Fruit fly (Drosophila melanogaster) whole organism, embryonic: Measurements from ENCODE around the gene CG43867.
A peak's percentile ranks its signal among the peaks of the same experiment; 100 is the strongest.

Experiments used
- Asciz ChIP-seq: fragments of 200-800 bp; sonication (Bioruptor generic); optimal IDR thresholded peaks from 2 replicates; lab custom pipeline; 2017; ENCODE audit warnings: missing biosample characterization, mild to moderate bottlenecking, missing genetic modification characterization, missing genetic modification reagents
- Awh ChIP-seq: fragments of 200-800 bp; sonication (Bioruptor generic); IDR thresholded peaks from 2 replicates; pipeline ENCODE4, ENCODE4 v1.3.6; 2022; ENCODE audit warnings: missing biosample characterization, missing genetic modification characterization
- B-H1 ChIP-seq: fragments of 200-800 bp; sonication (Bioruptor generic); IDR thresholded peaks from 3 replicates; pipeline ENCODE4 v1.3.6; 2022; ENCODE audit warnings: missing biosample characterization, missing genetic modification characterization
- B-H2 ChIP-seq: fragments of 200-800 bp; sonication (Bioruptor generic); optimal IDR thresholded peaks from 2 replicates; lab custom pipeline; 2018; ENCODE audit warnings: missing biosample characterization, mild to moderate bottlenecking, missing genetic modification characterization
- CG10209 ChIP-seq: fragments of 200-800 bp; sonication (Bioruptor generic); optimal IDR thresholded peaks from 3 replicates; lab custom pipeline; 2017; ENCODE audit warnings: missing biosample characterization, mild to moderate bottlenecking, missing genetic modification characterization, missing genetic modification reagents
- CG1024 ChIP-seq: fragments of 200-800 bp; sonication (Bioruptor generic); IDR thresholded peaks from 2 replicates; pipeline ENCODE4 v1.3.6; 2022; ENCODE audit warnings: missing biosample characterization, missing genetic modification characterization
- CG12659 ChIP-seq: fragments of 200-800 bp; sonication (Bioruptor generic); optimal IDR thresholded peaks from 3 replicates; lab custom pipeline; 2017; ENCODE audit warnings: mild to moderate bottlenecking, missing biosample characterization, missing genetic modification reagents, missing genetic modification characterization
- CG17328 ChIP-seq: fragments of 200-800 bp; sonication (Bioruptor generic); IDR thresholded peaks from 2 replicates; pipeline ENCODE4 v1.3.6; 2022; ENCODE audit warnings: missing biosample characterization, missing genetic modification characterization
- CG1792 ChIP-seq: fragments of 200-800 bp; sonication (Bioruptor generic); optimal IDR thresholded peaks from 2 replicates; lab custom pipeline; 2016; ENCODE audit warnings: missing biosample characterization, missing genetic modification characterization
- CG2889 ChIP-seq: fragments of 200-800 bp; sonication (Bioruptor generic); IDR thresholded peaks from 3 replicates; pipeline ENCODE4 v1.3.6; 2022; ENCODE audit warnings: missing biosample characterization, missing genetic modification characterization
- CG30020 ChIP-seq: fragments of 200-800 bp; optimal IDR thresholded peaks from 2 replicates; lab custom pipeline; 2019; ENCODE audit warnings: missing biosample characterization, mild to moderate bottlenecking, missing genetic modification characterization, moderate library complexity
- CG3726 ChIP-seq: fragments of 200-800 bp; sonication (Bioruptor generic); IDR thresholded peaks from 3 replicates; pipeline ENCODE4, ENCODE4 v1.3.6; 2022; ENCODE audit warnings: missing biosample characterization, missing genetic modification characterization
- CG4360 ChIP-seq: fragments of 200-800 bp; sonication (Bioruptor generic); IDR thresholded peaks from 2 replicates; pipeline ENCODE4 v1.3.6; 2022; ENCODE audit warnings: missing biosample characterization, missing genetic modification characterization
- CG4424 ChIP-seq: fragments of 200-800 bp; sonication (Bioruptor generic); optimal IDR thresholded peaks from 3 replicates; lab custom pipeline; 2016; ENCODE audit warnings: missing biosample characterization, missing genetic modification characterization
- CG8388 ChIP-seq: fragments of 200-800 bp; sonication (Bioruptor generic); optimal IDR thresholded peaks from 2 replicates; lab custom pipeline; 2019; ENCODE audit warnings: missing biosample characterization, mild to moderate bottlenecking, missing genetic modification characterization, moderate library complexity
- CG9817 ChIP-seq: fragments of 200-800 bp; sonication (Bioruptor generic); optimal IDR thresholded peaks from 2 replicates; lab custom pipeline; 2018; ENCODE audit warnings: missing biosample characterization, mild to moderate bottlenecking, missing genetic modification characterization, moderate library complexity
- CrebB ChIP-seq: fragments of 200-800 bp; sonication (Bioruptor generic); optimal IDR thresholded peaks from 3 replicates; lab custom pipeline; 2018; ENCODE audit warnings: missing biosample characterization, mild to moderate bottlenecking, missing genetic modification characterization
- D19B ChIP-seq: fragments of 200-800 bp; sonication (Bioruptor generic); optimal IDR thresholded peaks from 2 replicates; lab custom pipeline; 2017; ENCODE audit warnings: missing biosample characterization, mild to moderate bottlenecking, missing genetic modification characterization
- Dip2 ChIP-seq: fragments of 200-800 bp; sonication (Bioruptor generic); IDR thresholded peaks from 2 replicates; pipeline ENCODE4 v1.3.6; 2022; ENCODE audit warnings: missing biosample characterization, missing genetic modification characterization
- Dp ChIP-seq: fragments of 200-800 bp; sonication (Bioruptor generic); optimal IDR thresholded peaks from 2 replicates; lab custom pipeline; 2018; ENCODE audit warnings: missing biosample characterization, mild to moderate bottlenecking, missing genetic modification characterization, moderate library complexity
- HLH3B ChIP-seq: fragments of 200-800 bp; sonication (Bioruptor generic); IDR thresholded peaks from 2 replicates; pipeline ENCODE4 v1.3.6; 2022; ENCODE audit warnings: missing biosample characterization, missing genetic modification characterization
- HLH54F ChIP-seq: fragments of 200-800 bp; sonication (Bioruptor generic); optimal IDR thresholded peaks from 3 replicates; lab custom pipeline; 2016; ENCODE audit warnings: missing biosample characterization, missing genetic modification characterization
- Hmr ChIP-seq: fragments of 200-800 bp; sonication (Bioruptor generic); optimal IDR thresholded peaks from 3 replicates; lab custom pipeline; 2017; ENCODE audit warnings: mild to moderate bottlenecking, missing biosample characterization, missing genetic modification reagents, missing genetic modification characterization
- Jarid2 ChIP-seq: fragments of 200-800 bp; sonication (Bioruptor generic); optimal IDR thresholded peaks from 3 replicates; lab custom pipeline; 2017; ENCODE audit warnings: mild to moderate bottlenecking, missing biosample characterization, missing genetic modification reagents, missing genetic modification characterization
- MTF-1 ChIP-seq: fragments of 200-800 bp; sonication (Bioruptor generic); optimal IDR thresholded peaks from 2 replicates; lab custom pipeline; 2018; ENCODE audit warnings: missing biosample characterization, mild to moderate bottlenecking, missing genetic modification characterization, borderline replicate concordance
- Mad ChIP-seq: fragments of 200-800 bp; sonication (Bioruptor generic); optimal IDR thresholded peaks from 2 replicates; lab custom pipeline; 2016; ENCODE audit warnings: missing biosample characterization, missing genetic modification characterization
- Med ChIP-seq: fragments of 200-800 bp; sonication (Bioruptor generic); peaks from one replicate; lab custom pipeline; 2016; ENCODE audit warnings: missing biosample characterization, missing genetic modification characterization, mild to moderate bottlenecking, inconsistent platforms, moderate library complexity
- Six4 ChIP-seq: fragments of 200-800 bp; sonication (Bioruptor generic); optimal IDR thresholded peaks from 2 replicates; lab custom pipeline; 2016; ENCODE audit warnings: missing biosample characterization, missing genetic modification characterization
- Sry-δ ChIP-seq: fragments of 200-800 bp; sonication (Bioruptor generic); optimal IDR thresholded peaks from 2 replicates; lab custom pipeline; 2016; ENCODE audit warnings: missing biosample characterization, missing genetic modification characterization
- Xrp1 ChIP-seq: fragments of 200-800 bp; sonication (Bioruptor generic); IDR thresholded peaks from 2 replicates; pipeline ENCODE4 v1.3.6; 2022; ENCODE audit warnings: missing biosample characterization, missing genetic modification characterization
- ato ChIP-seq: fragments of 200-800 bp; sonication (Bioruptor generic); IDR thresholded peaks from 2 replicates; pipeline ENCODE4 v1.3.6; 2022; ENCODE audit warnings: missing biosample characterization, missing genetic modification characterization; ENCODE audit not compliant: partially characterized antibody
- cas ChIP-seq: fragments of 200-800 bp; sonication (Bioruptor generic); IDR thresholded peaks from 2 replicates; pipeline ENCODE4 v1.3.6; 2022; ENCODE audit warnings: missing biosample characterization, missing genetic modification characterization
- ci ChIP-seq: fragments of 200-800 bp; sonication (Bioruptor generic); IDR thresholded peaks from 3 replicates; pipeline ENCODE4 v1.3.6; 2022; ENCODE audit warnings: missing biosample characterization, missing genetic modification characterization
- corto ChIP-seq: fragments of 200-800 bp; sonication (Bioruptor generic); optimal IDR thresholded peaks from 2 replicates; lab custom pipeline; 2016; ENCODE audit warnings: missing biosample characterization, mild to moderate bottlenecking, missing genetic modification characterization, moderate library complexity
- cwo ChIP-seq: fragments of 200-800 bp; sonication (Bioruptor generic); optimal IDR thresholded peaks from 3 replicates; lab custom pipeline; 2017; ENCODE audit warnings: missing biosample characterization, missing genetic modification characterization, mild to moderate bottlenecking, moderate library complexity, missing genetic modification reagents
- fru ChIP-seq: fragments of >200 bp; optimal IDR thresholded peaks from 2 replicates; lab custom pipeline; 2017
- gcm ChIP-seq: fragments of 200-800 bp; sonication (Bioruptor generic); optimal IDR thresholded peaks from 2 replicates; lab custom pipeline; 2019; ENCODE audit warnings: missing biosample characterization, mild to moderate bottlenecking, missing genetic modification characterization, moderate library complexity
- gfzf ChIP-seq: fragments of 200-800 bp; sonication (Bioruptor generic); optimal IDR thresholded peaks from 2 replicates; lab custom pipeline; 2016; ENCODE audit warnings: missing biosample characterization, mild to moderate bottlenecking, missing genetic modification characterization, moderate library complexity
- gsb ChIP-seq: fragments of 200-800 bp; sonication (Bioruptor generic); IDR thresholded peaks from 2 replicates; pipeline ENCODE4 v1.3.6; 2022; ENCODE audit warnings: missing biosample characterization, missing genetic modification characterization
- kay ChIP-seq: fragments of 200-800 bp; sonication (Bioruptor generic); optimal IDR thresholded peaks from 2 replicates; lab custom pipeline; 2016; ENCODE audit warnings: missing biosample characterization, missing genetic modification characterization
- odd ChIP-seq: fragments of 200-800 bp; sonication (Bioruptor generic); optimal IDR thresholded peaks from 2 replicates; lab custom pipeline; 2017; ENCODE audit warnings: missing biosample characterization, mild to moderate bottlenecking, missing genetic modification characterization
- pan ChIP-seq, 4 experiments: fragments of >200 bp in 3 of 4; fragments of 200-800 bp in 1 of 4; sonication (Bioruptor generic) in 1 of 4; optimal IDR thresholded peaks in 3 of 4; IDR thresholded peaks in 1 of 4; 2 replicates each; pipeline versions ENCODE4 v1.3.6 to Lab custom; 2017 to 2022; ENCODE audit warnings: missing biosample characterization in 2 of 4, missing genetic modification characterization in 2 of 4, mixed read lengths in 1 of 4
- pho ChIP-seq: fragments of 200-800 bp; sonication (Bioruptor generic); optimal IDR thresholded peaks from 2 replicates; lab custom pipeline; 2016; ENCODE audit warnings: missing biosample characterization, missing genetic modification characterization
- prd ChIP-seq, 3 experiments: fragments of >200 bp in 2 of 3; fragments of 200-800 bp in 1 of 3; sonication (Bioruptor generic) in 1 of 3; optimal IDR thresholded peaks in 2 of 3; IDR thresholded peaks in 1 of 3; 2 replicates in 2 of 3; 3 replicates in 1 of 3; pipeline versions ENCODE4 v1.3.6 to Lab custom; 2017 to 2022; ENCODE audit warnings: missing biosample characterization in 1 of 3, missing genetic modification characterization in 1 of 3
- stc ChIP-seq: fragments of 200-800 bp; sonication (Bioruptor generic); IDR thresholded peaks from 2 replicates; pipeline ENCODE4 v1.3.6; 2022; ENCODE audit warnings: missing biosample characterization, missing genetic modification characterization
- tap ChIP-seq: fragments of 200-800 bp; optimal IDR thresholded peaks from 3 replicates; lab custom pipeline; 2019; ENCODE audit warnings: missing biosample characterization, mild to moderate bottlenecking, missing genetic modification characterization, moderate library complexity
- tio ChIP-seq: fragments of 200-800 bp; sonication (Bioruptor generic); optimal IDR thresholded peaks from 2 replicates; lab custom pipeline; 2017; ENCODE audit warnings: missing biosample characterization, missing genetic modification characterization, inconsistent platforms
- tll ChIP-seq, 2 experiments: fragments of 200-800 bp in 1 of 2; fragments of >200 bp in 1 of 2; sonication (Bioruptor generic) in 1 of 2; optimal IDR thresholded peaks; 2 replicates each; lab custom pipeline; 2017 to 2019; ENCODE audit warnings: missing biosample characterization in 2 of 2, missing genetic modification characterization in 2 of 2, mild to moderate bottlenecking in 1 of 2, moderate library complexity in 1 of 2
- wdn ChIP-seq: fragments of 200-800 bp; sonication (Bioruptor generic); IDR thresholded peaks from 2 replicates; pipeline ENCODE4 v1.3.6; 2022; ENCODE audit warnings: missing biosample characterization, missing genetic modification characterization
- zen2 ChIP-seq: fragments of 200-800 bp; sonication (Bioruptor generic); IDR thresholded peaks from 3 replicates; pipeline ENCODE4 v1.3.6; 2022; ENCODE audit warnings: missing biosample characterization, missing genetic modification characterization; ENCODE audit not compliant: partially characterized antibody

CG43867 gene

dm6 chrX:769639-770124, 158.1 kb downstream of the CG43867 start, which contains the start of gene fz3 (continued):
- TF ChIP-seq tll (GFP tag; optimal IDR thresholded peaks at IDR 0.05; lab: Kevin White, UChicago) (no peak), Hmr (GFP tag; lab: Kevin White, UChicago) (peak; percentile 27), HLH54F (no peak), stc (GFP tag; lab: Robert Waterston, UW) (no peak), corto (GFP tag; lab: Kevin White, UChicago) (peak; percentile 51), Dp (GFP tag; lab: Kevin White, UChicago) (peak; percentile 70), D19B (no peak), Jarid2 (peak; percentile 91), ato (peak; percentile 80), CG4424 (GFP tag; lab: Kevin White, UChicago) (no peak), HLH3B (GFP tag; lab: Robert Waterston, UW) (no peak), tap (tag; lab: Kevin White, UChicago) (no peak), CG4360 (GFP tag; lab: Robert Waterston, UW) (no peak), gsb (GFP tag; lab: Robert Waterston, UW) (no peak), CG2889 (GFP tag; lab: Robert Waterston, UW) (no peak), wdn (GFP tag; lab: Robert Waterston, UW) (no peak), pho (GFP tag; lab: Kevin White, UChicago) (no peak), Sry-δ (GFP tag; lab: Kevin White, UChicago) (peak; percentile 77), CG17328 (GFP tag; lab: Robert Waterston, UW) (no peak), CG3726 (GFP tag; lab: Robert Waterston, UW) (no peak), odd (GFP tag; lab: Kevin White, UChicago) (no peak), CG1792 (GFP tag; lab: Kevin White, UChicago) (no peak), pan (optimal IDR thresholded peaks at IDR 0.05; lab: Kevin White, UChicago) (no peak), pan (GFP tag; optimal IDR thresholded peaks at IDR 0.05 in 1 of 2, IDR thresholded peaks at IDR 0.05 in 1 of 2) (peak in 1 of 2 experiments; percentile 22), gcm (GFP tag; lab: Kevin White, UChicago) (peak; percentile 38), cwo (no peak), prd (optimal IDR thresholded peaks at IDR 0.05; lab: Kevin White, UChicago) (no peak), prd (GFP tag; IDR thresholded peaks at IDR 0.05; lab: Robert Waterston, UW) (no peak), CG1024 (GFP tag; lab: Robert Waterston, UW) (no peak), Dip2 (GFP tag; lab: Robert Waterston, UW) (no peak), CG9817 (tag; lab: Kevin White, UChicago) (no peak), CG30020 (tag; lab: Kevin White, UChicago) (no peak), gfzf (GFP tag; lab: Kevin White, UChicago) (peak; percentile 8), MTF-1 (GFP tag; lab: Kevin White, UChicago) (no peak), tio (GFP tag; lab: Kevin White, UChicago) (no peak), Med (GFP tag; lab: Kevin White, UChicago) (peak; percentile 92), CG12659 (GFP tag; lab: Kevin White, UChicago) (peak; percentile 53), CrebB (tag; lab: Kevin White, UChicago) (peak; percentile 26), kay (GFP tag; lab: Kevin White, UChicago) (no peak), cas (GFP tag; lab: Robert Waterston, UW) (no peak), CG8388 (GFP tag; lab: Kevin White, UChicago) (peak; percentile 1), Xrp1 (GFP tag; lab: Robert Waterston, UW) (no peak; the same call in 1 of the 2 replicates), B-H1 (GFP tag; lab: Robert Waterston, UW) (no peak; the same call in 2 of the 3 replicates), zen2 (GFP tag; lab: Robert Waterston, UW) (peak; percentile 85), ci (GFP tag; lab: Robert Waterston, UW) (peak; percentile 68; the same call in 1 of the 3 replicates), Mad (GFP tag; lab: Kevin White, UChicago) (no peak), Six4 (GFP tag; lab: Kevin White, UChicago) (no peak), Asciz (GFP tag; lab: Kevin White, UChicago) (no peak), Awh (GFP tag; lab: Robert Waterston, UW) (peak; percentile 53; the same call in 1 of the 2 replicates), B-H2 (GFP tag; lab: Kevin White, UChicago) (peak; percentile 32), CG10209 (GFP tag; lab: Kevin White, UChicago) (no peak), fru (lab: Kevin White, UChicago) (no peak)
